Fruit fly (Drosophila melanogaster) whole organism, prepupa: ENCODE results near the gene bero.

Experiments
- Blimp-1 ChIP-seq: fragments of 200-800 bp; sonication (Bioruptor generic); optimal IDR thresholded peaks from 3 replicates; lab custom pipeline; 2017; ENCODE audit warnings: missing biosample characterization, missing genetic modification characterization, mild to moderate bottlenecking, moderate library complexity, missing genetic modification reagents
- CG10669 ChIP-seq: fragments of 200-800 bp; sonication (Bioruptor generic); optimal IDR thresholded peaks from 3 replicates; lab custom pipeline; 2018; ENCODE audit warnings: missing biosample characterization, mild to moderate bottlenecking, missing genetic modification characterization, moderate library complexity
- CG11294 ChIP-seq: fragments of 200-800 bp; sonication (Bioruptor generic); IDR thresholded peaks from 2 replicates; pipeline ENCODE4 v1.3.6; 2022; ENCODE audit warnings: missing biosample characterization, missing genetic modification characterization
- CG11902 ChIP-seq: fragments of 200-800 bp; sonication (Bioruptor generic); optimal IDR thresholded peaks from 3 replicates; lab custom pipeline; 2016; ENCODE audit warnings: missing biosample characterization, missing genetic modification characterization
- CG15336 ChIP-seq: fragments of 200-800 bp; sonication (Bioruptor generic); IDR thresholded peaks from 2 replicates; pipeline ENCODE4 v1.3.6; 2022; ENCODE audit warnings: missing biosample characterization, missing genetic modification characterization
- CG1621 ChIP-seq: fragments of 200-800 bp; sonication (Bioruptor generic); optimal IDR thresholded peaks from 3 replicates; lab custom pipeline; 2018; ENCODE audit warnings: missing biosample characterization, mild to moderate bottlenecking, missing genetic modification characterization
- CG16779 ChIP-seq: fragments of 200-800 bp; sonication (Bioruptor generic); optimal IDR thresholded peaks from 3 replicates; lab custom pipeline; 2017; ENCODE audit warnings: missing biosample characterization, mild to moderate bottlenecking, missing genetic modification characterization
- CG3032 ChIP-seq: fragments of 200-800 bp; optimal IDR thresholded peaks from 2 replicates; lab custom pipeline; 2019; ENCODE audit warnings: missing biosample characterization, mild to moderate bottlenecking, missing genetic modification characterization, moderate library complexity
- CG31627 ChIP-seq: fragments of 200-800 bp; sonication (Bioruptor generic); optimal IDR thresholded peaks from 3 replicates; lab custom pipeline; 2016; ENCODE audit warnings: missing biosample characterization, missing genetic modification characterization
- CG34406 ChIP-seq: fragments of 200-800 bp; sonication (Bioruptor generic); optimal IDR thresholded peaks from 3 replicates; lab custom pipeline; 2016; ENCODE audit warnings: missing biosample characterization, missing genetic modification characterization
- CG3919 ChIP-seq: fragments of 200-800 bp; sonication (Bioruptor generic); optimal IDR thresholded peaks from 3 replicates; lab custom pipeline; 2016; ENCODE audit warnings: missing biosample characterization, missing genetic modification characterization
- CG6163 ChIP-seq: fragments of 200-800 bp; sonication (Bioruptor generic); IDR thresholded peaks from 3 replicates; pipeline ENCODE4 v1.3.6; 2022; ENCODE audit warnings: missing biosample characterization, missing genetic modification characterization
- CG6276 ChIP-seq: fragments of 200-800 bp; sonication (Bioruptor generic); optimal IDR thresholded peaks from 2 replicates; lab custom pipeline; 2017; ENCODE audit warnings: missing biosample characterization, mild to moderate bottlenecking, missing genetic modification characterization
- CG6792 ChIP-seq: fragments of 200-800 bp; sonication (Bioruptor generic); optimal IDR thresholded peaks from 3 replicates; lab custom pipeline; 2016; ENCODE audit warnings: missing biosample characterization, missing genetic modification characterization
- CG7368 ChIP-seq: fragments of 200-800 bp; sonication (Bioruptor generic); optimal IDR thresholded peaks from 3 replicates; lab custom pipeline; 2016; ENCODE audit warnings: missing biosample characterization, missing genetic modification characterization
- CG8119 ChIP-seq: fragments of 200-800 bp; sonication (Bioruptor generic); IDR thresholded peaks from 3 replicates; pipeline ENCODE4 v1.3.6; 2022; ENCODE audit warnings: missing biosample characterization, missing genetic modification characterization
- CG8319 ChIP-seq: fragments of 200-800 bp; sonication (Bioruptor generic); optimal IDR thresholded peaks from 3 replicates; lab custom pipeline; 2016; ENCODE audit warnings: missing biosample characterization, missing genetic modification characterization
- CG8632 ChIP-seq: fragments of 200-800 bp; sonication (Bioruptor generic); optimal IDR thresholded peaks from 3 replicates; lab custom pipeline; 2016; ENCODE audit warnings: missing biosample characterization, missing genetic modification characterization
- CG9139 ChIP-seq: fragments of 200-800 bp; sonication (Bioruptor generic); optimal IDR thresholded peaks from 3 replicates; lab custom pipeline; 2017; ENCODE audit warnings: missing biosample characterization, mild to moderate bottlenecking, missing genetic modification characterization
- Eip75B ChIP-seq: fragments of 200-800 bp; sonication (Bioruptor generic); optimal IDR thresholded peaks from 3 replicates; lab custom pipeline; 2016; ENCODE audit warnings: missing biosample characterization, missing genetic modification characterization
- Eip78C ChIP-seq: fragments of 200-800 bp; sonication (Bioruptor generic); peaks from one replicate; lab custom pipeline; 2016; ENCODE audit warnings: missing biosample characterization, missing genetic modification characterization
- Eip93F ChIP-seq: fragments of 200-800 bp; sonication (Bioruptor generic); optimal IDR thresholded peaks from 2 replicates; lab custom pipeline; 2016; ENCODE audit warnings: missing biosample characterization, mild to moderate bottlenecking, missing genetic modification characterization
- Ets21C ChIP-seq: fragments of 200-800 bp; sonication (Bioruptor generic); optimal IDR thresholded peaks from 3 replicates; lab custom pipeline; 2016; ENCODE audit warnings: missing biosample characterization, missing genetic modification characterization
- Gug ChIP-seq: fragments of 200-800 bp; sonication (Bioruptor generic); IDR thresholded peaks from 2 replicates; pipeline ENCODE4 v1.3.6; 2022; ENCODE audit warnings: missing biosample characterization, missing genetic modification characterization
- Hr39 ChIP-seq: fragments of 200-800 bp; sonication (Bioruptor generic); optimal IDR thresholded peaks from 2 replicates; lab custom pipeline; 2016; ENCODE audit warnings: missing biosample characterization, missing genetic modification characterization
- Lpt ChIP-seq: fragments of 200-800 bp; sonication (Bioruptor generic); optimal IDR thresholded peaks from 3 replicates; lab custom pipeline; 2016; ENCODE audit warnings: missing biosample characterization, missing genetic modification characterization
- Met ChIP-seq: fragments of 200-800 bp; sonication (Bioruptor generic); optimal IDR thresholded peaks from 3 replicates; lab custom pipeline; 2016; ENCODE audit warnings: missing biosample characterization, missing genetic modification characterization
- Sox102F ChIP-seq: fragments of 200-800 bp; sonication (Bioruptor generic); optimal IDR thresholded peaks from 2 replicates; lab custom pipeline; 2016; ENCODE audit warnings: missing biosample characterization, mild to moderate bottlenecking, missing genetic modification characterization
- Sox14 ChIP-seq: fragments of 200-800 bp; sonication (Bioruptor generic); optimal IDR thresholded peaks from 3 replicates; lab custom pipeline; 2016; ENCODE audit warnings: missing biosample characterization, missing genetic modification characterization
- Sox15 ChIP-seq: fragments of 200-800 bp; sonication (Bioruptor generic); optimal IDR thresholded peaks from 3 replicates; lab custom pipeline; 2016; ENCODE audit warnings: missing biosample characterization, missing genetic modification characterization
- achi ChIP-seq: fragments of 200-800 bp; sonication (Bioruptor generic); optimal IDR thresholded peaks from 3 replicates; lab custom pipeline; 2016; ENCODE audit warnings: missing biosample characterization, missing genetic modification characterization
- acj6 ChIP-seq: fragments of 200-800 bp; sonication (Bioruptor generic); optimal IDR thresholded peaks from 3 replicates; lab custom pipeline; 2016; ENCODE audit warnings: missing biosample characterization, missing genetic modification characterization
- cyc ChIP-seq: fragments of 200-800 bp; sonication (Bioruptor generic); optimal IDR thresholded peaks from 3 replicates; lab custom pipeline; 2016; ENCODE audit warnings: missing biosample characterization, missing genetic modification characterization
- esn ChIP-seq: fragments of 200-800 bp; sonication (Bioruptor generic); optimal IDR thresholded peaks from 2 replicates; lab custom pipeline; 2016; ENCODE audit warnings: missing biosample characterization, mild to moderate bottlenecking, missing genetic modification characterization, moderate library complexity
- lz ChIP-seq: fragments of 200-800 bp; sonication (Bioruptor generic); optimal IDR thresholded peaks from 3 replicates; lab custom pipeline; 2016; ENCODE audit warnings: missing biosample characterization, missing genetic modification characterization
- net ChIP-seq: fragments of 200-800 bp; sonication (Bioruptor generic); optimal IDR thresholded peaks from 3 replicates; lab custom pipeline; 2016; ENCODE audit warnings: missing biosample characterization, missing genetic modification characterization
- pdm3 ChIP-seq: fragments of 200-800 bp; sonication (Bioruptor generic); optimal IDR thresholded peaks from 3 replicates; lab custom pipeline; 2016; ENCODE audit warnings: missing biosample characterization, missing genetic modification characterization
- spab ChIP-seq: fragments of 200-800 bp; sonication (Bioruptor generic); optimal IDR thresholded peaks from 2 replicates; lab custom pipeline; 2017; ENCODE audit warnings: missing biosample characterization, mild to moderate bottlenecking, missing genetic modification characterization, missing genetic modification reagents
- svp ChIP-seq: fragments of 200-800 bp; sonication (Bioruptor generic); peaks from one replicate; lab custom pipeline; 2016; ENCODE audit warnings: missing biosample characterization, missing genetic modification characterization
- topi ChIP-seq: fragments of 200-800 bp; sonication (Bioruptor generic); optimal IDR thresholded peaks from 3 replicates; lab custom pipeline; 2016; ENCODE audit warnings: missing biosample characterization, missing genetic modification characterization
- vri ChIP-seq: fragments of 200-800 bp; sonication (Bioruptor generic); optimal IDR thresholded peaks from 3 replicates; lab custom pipeline; 2016; ENCODE audit warnings: missing biosample characterization, mild to moderate bottlenecking, missing genetic modification characterization

The bero gene

DNA sequence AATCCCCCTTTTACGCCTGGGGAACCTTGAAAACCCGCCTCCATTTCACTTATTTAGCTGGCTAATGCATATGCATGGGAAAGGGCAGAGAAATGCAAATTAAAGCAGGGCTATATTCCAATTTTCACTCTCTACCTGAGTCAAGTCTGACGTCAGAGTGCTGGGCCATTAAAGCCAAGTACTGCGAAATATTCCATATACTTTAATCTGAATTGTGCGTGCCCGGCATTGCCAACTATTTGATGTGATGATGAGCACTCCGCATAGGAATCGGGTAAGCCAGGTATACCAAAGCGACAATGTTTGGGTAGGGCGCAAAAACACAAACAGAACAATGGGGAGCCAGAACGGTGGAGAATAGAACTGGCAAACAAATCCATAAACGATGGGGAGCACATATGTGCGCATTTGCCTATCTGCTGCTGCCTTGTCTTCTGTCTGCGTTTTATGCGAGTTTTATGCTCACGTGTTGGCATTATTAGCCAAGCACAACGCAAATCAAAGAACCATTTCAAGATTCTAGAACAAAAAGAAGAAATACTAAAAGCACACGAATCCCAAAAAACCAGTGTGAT is 21.2 kb downstream of the bero start:
- no peak for TF ChIP-seq spab (GFP tag; lab: Kevin White, UChicago)
- peak; percentile 11 for TF ChIP-seq Eip78C (GFP tag; lab: Kevin White, UChicago)
- TF ChIP-seq CG6276 (GFP tag; lab: Kevin White, UChicago), result peak; percentile 0
- TF ChIP-seq achi (GFP tag; lab: Kevin White, UChicago), result no peak
- no peak for TF ChIP-seq Blimp-1 (GFP tag; lab: Kevin White, UChicago)
- TF ChIP-seq CG1621 (tag; lab: Kevin White, UChicago), result no peak
- TF ChIP-seq CG9139 (GFP tag; lab: Kevin White, UChicago), result no peak
- no peak for TF ChIP-seq svp (GFP tag; lab: Kevin White, UChicago)
- no peak for TF ChIP-seq cyc (GFP tag; lab: Kevin White, UChicago)

DNA sequence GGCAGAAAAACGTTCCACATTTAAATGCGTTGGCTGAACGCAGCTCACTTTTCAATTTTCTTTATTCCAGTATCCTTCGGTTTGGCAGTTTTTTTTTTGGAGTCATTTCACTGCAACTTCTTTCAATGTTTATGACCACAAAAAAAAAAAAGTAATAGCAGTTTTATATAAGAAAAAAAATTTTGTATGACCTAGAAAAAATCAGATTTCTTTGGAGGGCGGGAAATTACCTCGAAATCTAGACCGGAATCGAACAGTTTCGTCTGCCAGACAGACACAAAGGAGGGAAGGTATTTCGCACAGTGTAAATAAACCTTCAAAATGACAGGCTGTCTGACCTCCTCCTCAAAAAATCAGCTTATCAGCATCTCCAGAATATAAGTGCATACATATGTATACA is 22.0 kb downstream of the bero start:
- TF ChIP-seq CG10669 (GFP tag; lab: Kevin White, UChicago) (no peak), CG8319 (GFP tag; lab: Kevin White, UChicago) (peak; percentile 32), CG1621 (tag; lab: Kevin White, UChicago) (no peak), Lpt (GFP tag; lab: Kevin White, UChicago) (no peak), acj6 (GFP tag; lab: Kevin White, UChicago) (peak; percentile 19), CG6792 (peak; percentile 26), pdm3 (GFP tag; lab: Kevin White, UChicago) (peak; percentile 42), Eip93F (GFP tag; lab: Kevin White, UChicago) (no peak), achi (GFP tag; lab: Kevin White, UChicago) (no peak), Sox102F (peak; percentile 59), CG16779 (tag; lab: Kevin White, UChicago) (no peak), CG34406 (peak; percentile 25), svp (GFP tag; lab: Kevin White, UChicago) (peak; percentile 97), CG6163 (GFP tag; lab: Robert Waterston, UW) (no peak), CG3919 (peak; percentile 14), CG3032 (no peak), Eip75B (GFP tag; lab: Kevin White, UChicago) (peak; percentile 28), Sox15 (GFP tag; lab: Kevin White, UChicago) (peak; percentile 12), Eip78C (GFP tag; lab: Kevin White, UChicago) (peak; percentile 70), CG15336 (GFP tag; lab: Robert Waterston, UW) (no peak), cyc (GFP tag; lab: Kevin White, UChicago) (peak; percentile 12), topi (GFP tag; lab: Kevin White, UChicago) (peak; percentile 43), CG31627 (GFP tag; lab: Kevin White, UChicago) (peak; percentile 48), vri (GFP tag; lab: Kevin White, UChicago) (peak; percentile 27), lz (peak; percentile 47), Gug (GFP tag; lab: Robert Waterston, UW) (no peak), esn (peak; percentile 69), Hr39 (GFP tag; lab: Kevin White, UChicago) (peak; percentile 56), CG7368 (GFP tag; lab: Kevin White, UChicago) (peak; percentile 5), CG8632 (GFP tag; lab: Kevin White, UChicago) (peak; percentile 31), CG11294 (GFP tag; lab: Robert Waterston, UW) (no peak), Ets21C (GFP tag; lab: Kevin White, UChicago) (peak; percentile 16), net (peak; percentile 0), Sox14 (GFP tag; lab: Kevin White, UChicago) (peak; percentile 21), CG11902 (GFP tag; lab: Kevin White, UChicago) (no peak), CG8119 (GFP tag; lab: Robert Waterston, UW) (no peak), Met (GFP tag; lab: Kevin White, UChicago) (peak; percentile 57)
